Worm (Caenorhabditis elegans) whole organism, young adult: Measurements from ENCODE around the gene F12E12.6.

ENCODE experiments used
- hlh-12 ChIP-seq: sonication (generic microtip); optimal IDR thresholded peaks from 2 replicates; lab custom pipeline; 2016; ENCODE audit warnings: missing genetic modification characterization, missing compliant biosample characterization
- snpc-3.4 ChIP-seq: sonication (generic microtip); optimal IDR thresholded peaks from 2 replicates; lab custom pipeline; 2017; ENCODE audit warnings: missing genetic modification characterization, mild to moderate bottlenecking, missing compliant biosample characterization, antibody characterized with exemption, moderate library complexity, missing genotype, missing genetic modification reagents

DNA sequence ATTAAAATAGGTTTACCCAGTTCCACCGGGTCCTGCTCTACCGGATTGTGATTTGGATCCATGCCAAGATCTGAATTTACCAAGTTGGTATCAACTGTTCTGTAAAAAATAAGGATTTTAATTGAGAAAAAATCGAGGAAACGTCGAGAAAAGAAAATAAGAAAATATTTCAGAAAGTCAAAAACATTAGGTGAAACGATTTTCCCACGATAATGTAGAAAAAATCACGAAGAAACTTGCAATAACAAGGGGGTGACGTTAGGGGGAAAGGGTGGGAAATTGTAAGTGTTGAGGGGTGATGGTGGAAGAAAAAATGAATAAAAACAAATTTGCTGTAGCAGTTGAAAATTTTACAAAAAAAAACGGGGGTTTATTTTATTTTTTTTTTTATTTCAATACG lies 36.4 kb upstream of the F12E12.6 start, which contains the start of gene T24E12.10:
- TF ChIP-seq hlh-12 (tag; lab: Kevin White, UChicago) (no peak), snpc-3.4 (tag; lab: Kevin White, UChicago) (no peak)
